Worm (Caenorhabditis elegans) whole organism, late embryonic: ENCODE results near the gene ipla-6.

Source experiments
- ahr-1 ChIP-seq: sonication (generic microtip); optimal IDR thresholded peaks from 2 replicates; lab custom pipeline; 2016; ENCODE audit warnings: missing genetic modification characterization, missing compliant biosample characterization
- ceh-24 ChIP-seq: sonication (generic microtip); optimal IDR thresholded peaks from 2 replicates; lab custom pipeline; 2016; ENCODE audit warnings: mild to moderate bottlenecking, missing genetic modification characterization, missing compliant biosample characterization
- ceh-6 ChIP-seq: fragments of 200-800 bp; sonication (Bioruptor generic); optimal IDR thresholded peaks from 2 replicates; lab custom pipeline; 2018; ENCODE audit warnings: mild to moderate bottlenecking, missing genetic modification characterization, missing compliant biosample characterization
- dve-1 ChIP-seq: sonication (generic microtip); optimal IDR thresholded peaks from 2 replicates; lab custom pipeline; 2017; ENCODE audit warnings: antibody characterized with exemption, mild to moderate bottlenecking, missing genetic modification characterization, missing compliant biosample characterization
- fkh-6 ChIP-seq: sonication (generic microtip); optimal IDR thresholded peaks from 2 replicates; lab custom pipeline; 2016; ENCODE audit warnings: missing genetic modification characterization, missing compliant biosample characterization
- hlh-30 ChIP-seq: sonication (generic microtip); optimal IDR thresholded peaks from 2 replicates; lab custom pipeline; 2017; ENCODE audit warnings: antibody characterized with exemption, missing genetic modification characterization, missing compliant biosample characterization; ENCODE audit not compliant: insufficient read depth
- nhr-11 ChIP-seq: fragments of 150-350 bp; optimal IDR thresholded peaks from 2 replicates; lab custom pipeline; 2014; ENCODE audit warnings: missing biosample characterization, missing genetic modification characterization
- pha-2 ChIP-seq: sonication (generic microtip); optimal IDR thresholded peaks from 2 replicates; lab custom pipeline; 2017; ENCODE audit warnings: mild to moderate bottlenecking, missing genetic modification characterization, missing compliant biosample characterization
- pha-4 ChIP-seq: fragments of 150-350 bp; optimal IDR thresholded peaks from 2 replicates; lab custom pipeline; 2018; ENCODE audit warnings: missing biosample characterization, missing genetic modification reagents, missing genetic modification characterization
- pqm-1 ChIP-seq: sonication (generic microtip); optimal IDR thresholded peaks from 2 replicates; lab custom pipeline; 2016; ENCODE audit warnings: missing genetic modification characterization, missing compliant biosample characterization
- unc-86 ChIP-seq: sonication (generic microtip); optimal IDR thresholded peaks from 2 replicates; lab custom pipeline; 2016; ENCODE audit warnings: missing genetic modification characterization, missing compliant biosample characterization

- TF ChIP-seq unc-86 (tag; lab: Kevin White, UChicago) (no peak), ceh-24 (no peak), hlh-30 (tag; lab: Kevin White, UChicago) (no peak), ceh-6 (GFP tag; lab: Kevin White, UChicago) (no peak), ahr-1 (tag; lab: Kevin White, UChicago) (no peak), pqm-1 (tag; lab: Kevin White, UChicago) (no peak), dve-1 (tag; lab: Kevin White, UChicago) (no peak), nhr-11 (no peak), fkh-6 (no peak), pha-2 (tag; lab: Kevin White, UChicago) (no peak), pha-4 (tag; lab: Kevin White, UChicago) (no peak)
Observed at ce11 chrIV:6377335-6378069, 40.0 kb downstream of the ipla-6 start.
